Fruit fly (Drosophila melanogaster) whole organism, embryonic: Measurements from ENCODE around the gene CG10993.

Experiments
- Ada2b ChIP-seq: fragments of 200-800 bp; sonication (Bioruptor generic); IDR thresholded peaks from 2 replicates; pipeline ENCODE4 v1.3.6; 2022; ENCODE audit warnings: missing biosample characterization, missing genetic modification characterization
- Aef1 ChIP-seq: fragments of 200-800 bp; sonication (Bioruptor generic); IDR thresholded peaks from 3 replicates; pipeline ENCODE4 v1.3.6; 2022; ENCODE audit warnings: missing biosample characterization, missing genetic modification characterization
- B-H2 ChIP-seq: fragments of 200-800 bp; sonication (Bioruptor generic); optimal IDR thresholded peaks from 2 replicates; lab custom pipeline; 2018; ENCODE audit warnings: missing biosample characterization, mild to moderate bottlenecking, missing genetic modification characterization
- CG11456 ChIP-seq: fragments of 200-800 bp; sonication (Bioruptor generic); IDR thresholded peaks from 3 replicates; pipeline ENCODE4 v1.3.6; 2022; ENCODE audit warnings: missing biosample characterization, missing genetic modification characterization
- CG12071 ChIP-seq: fragments of 200-800 bp; sonication (Bioruptor generic); optimal IDR thresholded peaks from 3 replicates; lab custom pipeline; 2018; ENCODE audit warnings: missing biosample characterization, mild to moderate bottlenecking, missing genetic modification characterization
- CG13424 ChIP-seq: fragments of 200-800 bp; sonication (Bioruptor generic); optimal IDR thresholded peaks from 2 replicates; lab custom pipeline; 2019; ENCODE audit warnings: missing biosample characterization, mild to moderate bottlenecking, missing genetic modification characterization, moderate library complexity
- CG14014 ChIP-seq: fragments of 200-800 bp; sonication (Bioruptor generic); IDR thresholded peaks from 2 replicates; pipeline ENCODE4 v1.3.6; 2022; ENCODE audit warnings: missing biosample characterization, missing genetic modification characterization
- CG14965 ChIP-seq: fragments of 200-800 bp; sonication (Bioruptor generic); optimal IDR thresholded peaks from 2 replicates; lab custom pipeline; 2016; ENCODE audit warnings: missing biosample characterization, missing genetic modification characterization, borderline replicate concordance
- CG15269 ChIP-seq: fragments of 200-800 bp; sonication (Bioruptor generic); optimal IDR thresholded peaks from 2 replicates; lab custom pipeline; 2018; ENCODE audit warnings: missing biosample characterization, mild to moderate bottlenecking, missing genetic modification characterization, moderate library complexity
- CG17186 ChIP-seq: fragments of 200-800 bp; sonication (Bioruptor generic); optimal IDR thresholded peaks from 3 replicates; lab custom pipeline; 2017; ENCODE audit warnings: missing biosample characterization, missing genetic modification reagents, missing genetic modification characterization
- CG17802 ChIP-seq: fragments of 200-800 bp; sonication (Bioruptor generic); optimal IDR thresholded peaks from 2 replicates; lab custom pipeline; 2018; ENCODE audit warnings: missing biosample characterization, mild to moderate bottlenecking, missing genetic modification characterization, moderate library complexity
- CG30020 ChIP-seq: fragments of 200-800 bp; optimal IDR thresholded peaks from 2 replicates; lab custom pipeline; 2019; ENCODE audit warnings: missing biosample characterization, mild to moderate bottlenecking, missing genetic modification characterization, moderate library complexity
- CG31224 ChIP-seq: fragments of 200-800 bp; sonication (Bioruptor generic); IDR thresholded peaks from 2 replicates; pipeline ENCODE4 v1.3.6; 2022; ENCODE audit warnings: missing biosample characterization, missing genetic modification characterization
- CG31441 ChIP-seq: fragments of 200-800 bp; sonication (Bioruptor generic); IDR thresholded peaks from 2 replicates; pipeline ENCODE4 v1.3.6; 2022; ENCODE audit warnings: missing biosample characterization, missing genetic modification characterization
- CG33213 ChIP-seq: fragments of 200-800 bp; sonication (Bioruptor generic); optimal IDR thresholded peaks from 3 replicates; lab custom pipeline; 2016; ENCODE audit warnings: missing biosample characterization, missing genetic modification characterization
- CG3726 ChIP-seq: fragments of 200-800 bp; sonication (Bioruptor generic); IDR thresholded peaks from 3 replicates; pipeline ENCODE4, ENCODE4 v1.3.6; 2022; ENCODE audit warnings: missing biosample characterization, missing genetic modification characterization
- CG3838 ChIP-seq: fragments of 200-800 bp; sonication (Bioruptor generic); optimal IDR thresholded peaks from 3 replicates; lab custom pipeline; 2016; ENCODE audit warnings: missing biosample characterization, missing genetic modification characterization
- CG42726 ChIP-seq: fragments of 200-800 bp; sonication (Bioruptor generic); IDR thresholded peaks from 2 replicates; pipeline ENCODE4 v1.3.6; 2022; ENCODE audit warnings: missing biosample characterization, missing genetic modification characterization; ENCODE audit not compliant: partially characterized antibody
- CG5953 ChIP-seq: fragments of 200-800 bp; sonication (Bioruptor generic); IDR thresholded peaks from 2 replicates; pipeline ENCODE4 v1.3.6; 2022; ENCODE audit warnings: missing biosample characterization, missing genetic modification characterization
- CG6175 ChIP-seq: fragments of 200-800 bp; sonication (Bioruptor generic); IDR thresholded peaks from 3 replicates; pipeline ENCODE4 v1.3.6; 2022; ENCODE audit warnings: missing biosample characterization, missing genetic modification characterization
- CG6765 ChIP-seq: fragments of 200-800 bp; sonication (Bioruptor generic); optimal IDR thresholded peaks from 3 replicates; lab custom pipeline; 2017; ENCODE audit warnings: missing biosample characterization, mild to moderate bottlenecking, missing genetic modification characterization
- CG8924 ChIP-seq: fragments of 200-800 bp; optimal IDR thresholded peaks from 3 replicates; lab custom pipeline; 2019; ENCODE audit warnings: missing biosample characterization, mild to moderate bottlenecking, missing genetic modification characterization, moderate library complexity
- CG9727 ChIP-seq: fragments of 200-800 bp; sonication (Bioruptor generic); optimal IDR thresholded peaks from 3 replicates; lab custom pipeline; 2017; ENCODE audit warnings: missing biosample characterization, mild to moderate bottlenecking, missing genetic modification characterization
- CTCF ChIP-seq: fragments of 200-800 bp; sonication (Bioruptor generic); optimal IDR thresholded peaks from 2 replicates; lab custom pipeline; 2017; ENCODE audit warnings: missing biosample characterization, mild to moderate bottlenecking, missing genetic modification characterization, moderate library complexity
- D19A ChIP-seq: fragments of 200-800 bp; optimal IDR thresholded peaks from 3 replicates; lab custom pipeline; 2019; ENCODE audit warnings: missing biosample characterization, mild to moderate bottlenecking, missing genetic modification characterization, moderate library complexity
- Dbx ChIP-seq: fragments of 200-800 bp; sonication (Bioruptor generic); IDR thresholded peaks from 3 replicates; pipeline ENCODE4 v1.3.6; 2022; ENCODE audit warnings: missing biosample characterization, missing genetic modification characterization
- Elba2 ChIP-seq: fragments of 200-800 bp; sonication (Bioruptor generic); optimal IDR thresholded peaks from 3 replicates; lab custom pipeline; 2016; ENCODE audit warnings: missing biosample characterization, missing genetic modification characterization
- H2.0 ChIP-seq: fragments of 200-800 bp; sonication (Bioruptor generic); IDR thresholded peaks from 2 replicates; pipeline ENCODE4 v1.3.6; 2022; ENCODE audit warnings: missing biosample characterization, missing genetic modification characterization
- HLH4C ChIP-seq: fragments of 200-800 bp; sonication (Bioruptor generic); IDR thresholded peaks from 3 replicates; pipeline ENCODE4 v1.3.6; 2022; ENCODE audit warnings: missing biosample characterization, missing genetic modification characterization; ENCODE audit not compliant: partially characterized antibody
- HLH54F ChIP-seq: fragments of 200-800 bp; sonication (Bioruptor generic); optimal IDR thresholded peaks from 3 replicates; lab custom pipeline; 2016; ENCODE audit warnings: missing biosample characterization, missing genetic modification characterization
- Mad ChIP-seq: fragments of 200-800 bp; sonication (Bioruptor generic); optimal IDR thresholded peaks from 2 replicates; lab custom pipeline; 2016; ENCODE audit warnings: missing biosample characterization, missing genetic modification characterization
- Oli ChIP-seq: fragments of 200-800 bp; sonication (Bioruptor generic); optimal IDR thresholded peaks from 2 replicates; lab custom pipeline; 2018; ENCODE audit warnings: missing biosample characterization, mild to moderate bottlenecking, missing genetic modification characterization, moderate library complexity
- Pdp1 ChIP-seq, 2 experiments: fragments of 200-800 bp; sonication (Bioruptor generic); optimal IDR thresholded peaks; 3 replicates each; lab custom pipeline; 2016; ENCODE audit warnings: missing biosample characterization in 2 of 2, missing genetic modification characterization in 2 of 2, mild to moderate bottlenecking in 1 of 2, moderate library complexity in 1 of 2
- Ptx1 ChIP-seq: fragments of 200-800 bp; sonication (Bioruptor generic); IDR thresholded peaks from 2 replicates; pipeline ENCODE4 v1.3.6; 2022; ENCODE audit warnings: missing biosample characterization, missing genetic modification characterization
- Ravus ChIP-seq: fragments of 200-800 bp; sonication (Bioruptor generic); IDR thresholded peaks from 2 replicates; pipeline ENCODE4 v1.3.6; 2022; ENCODE audit warnings: missing biosample characterization, missing genetic modification characterization
- ato ChIP-seq: fragments of 200-800 bp; sonication (Bioruptor generic); IDR thresholded peaks from 2 replicates; pipeline ENCODE4 v1.3.6; 2022; ENCODE audit warnings: missing biosample characterization, missing genetic modification characterization; ENCODE audit not compliant: partially characterized antibody
- bbx ChIP-seq: fragments of 200-800 bp; sonication (Bioruptor generic); IDR thresholded peaks from 2 replicates; pipeline ENCODE4 v1.3.6; 2022; ENCODE audit warnings: missing biosample characterization, missing genetic modification characterization; ENCODE audit not compliant: partially characterized antibody
- ci ChIP-seq: fragments of 200-800 bp; sonication (Bioruptor generic); IDR thresholded peaks from 3 replicates; pipeline ENCODE4 v1.3.6; 2022; ENCODE audit warnings: missing biosample characterization, missing genetic modification characterization
- ewg ChIP-seq: fragments of 200-800 bp; sonication (Bioruptor generic); optimal IDR thresholded peaks from 3 replicates; lab custom pipeline; 2017; ENCODE audit warnings: mild to moderate bottlenecking, missing biosample characterization, missing genetic modification reagents, missing genetic modification characterization
- kni ChIP-seq: fragments of 200-800 bp; sonication (Bioruptor generic); optimal IDR thresholded peaks from 3 replicates; lab custom pipeline; 2017; ENCODE audit warnings: mild to moderate bottlenecking, missing biosample characterization, missing genetic modification reagents, missing genetic modification characterization
- knrl ChIP-seq: fragments of 200-800 bp; sonication (Bioruptor generic); IDR thresholded peaks from 3 replicates; pipeline ENCODE4 v1.3.6; 2022; ENCODE audit warnings: missing biosample characterization, missing genetic modification characterization; ENCODE audit not compliant: partially characterized antibody
- lola ChIP-seq, 3 experiments: fragments of >200 bp in 2 of 3; fragments of 200-800 bp in 1 of 3; sonication (Bioruptor generic) in 1 of 3; optimal IDR thresholded peaks; 2 replicates each; lab custom pipeline; 2017 to 2019; ENCODE audit warnings: missing biosample characterization in 3 of 3, missing genetic modification characterization in 3 of 3, mild to moderate bottlenecking in 1 of 3, moderate library complexity in 1 of 3
- org-1 ChIP-seq: fragments of 200-800 bp; sonication (Bioruptor generic); optimal IDR thresholded peaks from 2 replicates; lab custom pipeline; 2017; ENCODE audit warnings: missing biosample characterization, missing genetic modification characterization
- pho ChIP-seq: fragments of 200-800 bp; sonication (Bioruptor generic); optimal IDR thresholded peaks from 2 replicates; lab custom pipeline; 2016; ENCODE audit warnings: missing biosample characterization, missing genetic modification characterization
- schlank ChIP-seq: fragments of 200-800 bp; sonication (Bioruptor generic); optimal IDR thresholded peaks from 2 replicates; lab custom pipeline; 2018; ENCODE audit warnings: missing biosample characterization, mild to moderate bottlenecking, missing genetic modification characterization
- sd ChIP-seq: fragments of 200-800 bp; sonication (Bioruptor generic); optimal IDR thresholded peaks from 3 replicates; lab custom pipeline; 2018; ENCODE audit warnings: missing biosample characterization, mild to moderate bottlenecking, missing genetic modification characterization, moderate library complexity
- shn ChIP-seq: fragments of 200-800 bp; sonication (Bioruptor generic); optimal IDR thresholded peaks from 3 replicates; lab custom pipeline; 2016; ENCODE audit warnings: missing biosample characterization, missing genetic modification characterization
- sima ChIP-seq: fragments of 200-800 bp; sonication (Bioruptor generic); optimal IDR thresholded peaks from 2 replicates; lab custom pipeline; 2016; ENCODE audit warnings: missing biosample characterization, missing genetic modification characterization
- tap ChIP-seq: fragments of 200-800 bp; optimal IDR thresholded peaks from 3 replicates; lab custom pipeline; 2019; ENCODE audit warnings: missing biosample characterization, mild to moderate bottlenecking, missing genetic modification characterization, moderate library complexity
- toy ChIP-seq: fragments of 200-800 bp; sonication (Bioruptor generic); IDR thresholded peaks from 2 replicates; pipeline ENCODE4 v1.3.6; 2022; ENCODE audit warnings: missing biosample characterization, missing genetic modification characterization
- vnd ChIP-seq: fragments of 200-800 bp; sonication (Bioruptor generic); IDR thresholded peaks from 3 replicates; pipeline ENCODE4 v1.3.6; 2022; ENCODE audit warnings: missing biosample characterization, missing genetic modification characterization; ENCODE audit not compliant: partially characterized antibody
- wdn ChIP-seq: fragments of 200-800 bp; sonication (Bioruptor generic); IDR thresholded peaks from 2 replicates; pipeline ENCODE4 v1.3.6; 2022; ENCODE audit warnings: missing biosample characterization, missing genetic modification characterization

Gene CG10993

dm6 chrX:13811480-13811879, 20.6 kb upstream of the CG10993 start, which contains the start of gene CG11095 (continued):
- TF ChIP-seq CG6175 (GFP tag; lab: Robert Waterston, UW) = no peak
- TF ChIP-seq B-H2 (GFP tag; lab: Kevin White, UChicago) = no peak
- no peak for TF ChIP-seq CG14965 (GFP tag; lab: Kevin White, UChicago)
- TF ChIP-seq CG15269 = no peak
- no peak for TF ChIP-seq CG14014
- TF ChIP-seq CG31441 (GFP tag; lab: Robert Waterston, UW) = no peak
- no peak for TF ChIP-seq CG3838 (GFP tag; lab: Kevin White, UChicago)
- TF ChIP-seq Mad = no peak
- TF ChIP-seq CG12071 (GFP tag; lab: Kevin White, UChicago) = no peak
- TF ChIP-seq knrl (GFP tag; lab: Robert Waterston, UW) = peak; percentile 51; the same call in 1 of the 3 replicates
- no peak for TF ChIP-seq CG6765 (GFP tag; lab: Kevin White, UChicago)
- no peak for TF ChIP-seq Ravus
- no peak for TF ChIP-seq Elba2 (GFP tag; lab: Kevin White, UChicago)
- no peak for TF ChIP-seq kni
- peak; percentile 99 for TF ChIP-seq CG17186
- TF ChIP-seq H2.0 (GFP tag; lab: Robert Waterston, UW) = no peak
- no peak for TF ChIP-seq wdn (GFP tag; lab: Robert Waterston, UW)
- no peak for TF ChIP-seq CG3726 (GFP tag; lab: Robert Waterston, UW)
- TF ChIP-seq CG8924 = no peak
- no peak for TF ChIP-seq pho (GFP tag; lab: Kevin White, UChicago)
- peak; percentile 19 for TF ChIP-seq CTCF (GFP tag; lab: Kevin White, UChicago)
- no peak for TF ChIP-seq sima (GFP tag; lab: Kevin White, UChicago)
- no peak for TF ChIP-seq HLH54F (GFP tag; lab: Kevin White, UChicago)
- TF ChIP-seq Aef1 (GFP tag; lab: Robert Waterston, UW) = no peak
- no peak for TF ChIP-seq tap (tag; lab: Kevin White, UChicago)
- no peak for TF ChIP-seq schlank
- peak in 1 of 2 experiments; percentile 65 for TF ChIP-seq Pdp1 (GFP tag; optimal IDR thresholded peaks at IDR 0.05; lab: Kevin White, UChicago)
- 0 out of 3 replicates have a peak, but pooled peaks have one; percentile 30 for TF ChIP-seq HLH4C (GFP tag; lab: Robert Waterston, UW)
- no peak for TF ChIP-seq CG42726 (GFP tag; lab: Robert Waterston, UW)
- no peak for TF ChIP-seq CG5953
- no peak for TF ChIP-seq Ptx1
- no peak for TF ChIP-seq CG13424 (tag; lab: Kevin White, UChicago)
- TF ChIP-seq toy (GFP tag; lab: Robert Waterston, UW) = no peak
- no peak for TF ChIP-seq CG33213 (GFP tag; lab: Kevin White, UChicago)
- TF ChIP-seq shn = no peak
- TF ChIP-seq CG11456 (GFP tag; lab: Robert Waterston, UW) = no peak
- TF ChIP-seq D19A = no peak
- peak; percentile 35; the same call in 1 of the 2 replicates for TF ChIP-seq bbx (GFP tag; lab: Robert Waterston, UW)
- peak in 1 of 3 experiments; percentile 68 for TF ChIP-seq lola (GFP tag; optimal IDR thresholded peaks at IDR 0.05; lab: Kevin White, UChicago)
- TF ChIP-seq Ada2b (GFP tag; lab: Robert Waterston, UW) = no peak
- TF ChIP-seq ci (GFP tag; lab: Robert Waterston, UW) = no peak
- TF ChIP-seq CG31224 (GFP tag; lab: Robert Waterston, UW) = no peak
- TF ChIP-seq CG17802 = peak; percentile 28
- TF ChIP-seq CG9727 = no peak
- TF ChIP-seq ewg (GFP tag; lab: Kevin White, UChicago) = no peak
- TF ChIP-seq sd (tag; lab: Kevin White, UChicago) = no peak
- no peak for TF ChIP-seq Oli (tag; lab: Kevin White, UChicago)
- peak; percentile 40 for TF ChIP-seq CG30020 (tag; lab: Kevin White, UChicago)
- TF ChIP-seq vnd = peak; percentile 51
- TF ChIP-seq org-1 (GFP tag; lab: Kevin White, UChicago) = no peak
- no peak for TF ChIP-seq Dbx (GFP tag; lab: Robert Waterston, UW)
- no peak for TF ChIP-seq ato
